Fruit fly (Drosophila melanogaster) whole organism, pupa: Measurements from ENCODE around the gene CG5078.
A peak's percentile ranks its signal among the peaks of the same experiment; 100 is the strongest.

ENCODE experiments used
- CG10348 ChIP-seq: fragments of 200-800 bp; sonication (Bioruptor generic); IDR thresholded peaks from 2 replicates; pipeline ENCODE4 v1.3.6; 2022; ENCODE audit warnings: missing biosample characterization, missing genetic modification characterization
- CG12605 ChIP-seq: fragments of 200-800 bp; sonication (Bioruptor generic); IDR thresholded peaks from 2 replicates; pipeline ENCODE4 v1.3.6; 2022; ENCODE audit warnings: missing biosample characterization, missing genetic modification characterization
- CG13204 ChIP-seq: fragments of 200-800 bp; sonication (Bioruptor generic); optimal IDR thresholded peaks from 2 replicates; lab custom pipeline; 2018; ENCODE audit warnings: missing biosample characterization, mild to moderate bottlenecking, missing genetic modification characterization, moderate library complexity
- CG14655 ChIP-seq: fragments of 200-800 bp; sonication (Bioruptor generic); optimal IDR thresholded peaks from 3 replicates; lab custom pipeline; 2017; ENCODE audit warnings: mild to moderate bottlenecking, missing biosample characterization, missing genetic modification reagents, missing genetic modification characterization
- CG15710 ChIP-seq: fragments of 200-800 bp; sonication (Bioruptor generic); optimal IDR thresholded peaks from 2 replicates; lab custom pipeline; 2018; ENCODE audit warnings: missing biosample characterization, mild to moderate bottlenecking, missing genetic modification characterization, moderate library complexity
- CG17806 ChIP-seq: fragments of 200-800 bp; sonication (Bioruptor generic); optimal IDR thresholded peaks from 2 replicates; lab custom pipeline; 2018; ENCODE audit warnings: missing biosample characterization, mild to moderate bottlenecking, missing genetic modification characterization, moderate library complexity
- CG32121 ChIP-seq: fragments of 200-800 bp; sonication (Bioruptor generic); IDR thresholded peaks from 2 replicates; pipeline ENCODE4 v1.3.6; 2022; ENCODE audit warnings: missing biosample characterization, missing genetic modification characterization
- CG34367 ChIP-seq: fragments of 200-800 bp; sonication (Bioruptor generic); optimal IDR thresholded peaks from 2 replicates; lab custom pipeline; 2018; ENCODE audit warnings: missing biosample characterization, mild to moderate bottlenecking, missing genetic modification characterization
- CG4496 ChIP-seq: fragments of 200-800 bp; sonication (Bioruptor generic); IDR thresholded peaks from 3 replicates; pipeline ENCODE4 v1.3.6; 2022; ENCODE audit warnings: missing biosample characterization, missing genetic modification characterization
- CG8159 ChIP-seq: fragments of 200-800 bp; sonication (Bioruptor generic); optimal IDR thresholded peaks from 3 replicates; lab custom pipeline; 2018; ENCODE audit warnings: missing biosample characterization, mild to moderate bottlenecking, missing genetic modification characterization, moderate library complexity
- CG8301 ChIP-seq: fragments of 200-800 bp; sonication (Bioruptor generic); optimal IDR thresholded peaks from 2 replicates; lab custom pipeline; 2018; ENCODE audit warnings: missing biosample characterization, mild to moderate bottlenecking, missing genetic modification characterization
- CG9948 ChIP-seq: fragments of 200-800 bp; sonication (Bioruptor generic); optimal IDR thresholded peaks from 2 replicates; lab custom pipeline; 2018; ENCODE audit warnings: missing biosample characterization, mild to moderate bottlenecking, missing genetic modification characterization, moderate library complexity
- D1 ChIP-seq: fragments of 200-800 bp; sonication (Bioruptor generic); optimal IDR thresholded peaks from 2 replicates; lab custom pipeline; 2018; ENCODE audit warnings: missing biosample characterization, mild to moderate bottlenecking, missing genetic modification characterization, moderate library complexity
- EcR ChIP-seq: fragments of 200-800 bp; sonication (Bioruptor generic); optimal IDR thresholded peaks from 3 replicates; lab custom pipeline; 2019; ENCODE audit warnings: missing biosample characterization, missing genetic modification characterization, mild to moderate bottlenecking, moderate library complexity, missing genetic modification reagents
- Ets98B ChIP-seq: fragments of 200-800 bp; sonication (Bioruptor generic); IDR thresholded peaks from 2 replicates; pipeline ENCODE4 v1.3.6; 2022; ENCODE audit warnings: missing biosample characterization, missing genetic modification characterization
- Pif1A ChIP-seq: fragments of 200-800 bp; sonication (Bioruptor generic); optimal IDR thresholded peaks from 3 replicates; lab custom pipeline; 2016; ENCODE audit warnings: missing biosample characterization, missing genetic modification characterization
- Pif1B ChIP-seq: fragments of 200-800 bp; sonication (Bioruptor generic); optimal IDR thresholded peaks from 3 replicates; lab custom pipeline; 2016; ENCODE audit warnings: missing biosample characterization, missing genetic modification characterization
- Snoo ChIP-seq: fragments of 200-800 bp; sonication (Bioruptor generic); optimal IDR thresholded peaks from 3 replicates; lab custom pipeline; 2017; ENCODE audit warnings: missing biosample characterization, mild to moderate bottlenecking, missing genetic modification characterization, inconsistent platforms
- fd96Ca ChIP-seq: fragments of 200-800 bp; sonication (Bioruptor generic); IDR thresholded peaks from 3 replicates; pipeline ENCODE4 v1.3.6; 2022; ENCODE audit warnings: missing biosample characterization, missing genetic modification characterization
- gl ChIP-seq: fragments of 200-800 bp; sonication (Bioruptor generic); optimal IDR thresholded peaks from 2 replicates; lab custom pipeline; 2018; ENCODE audit warnings: missing biosample characterization, mild to moderate bottlenecking, missing genetic modification characterization
- rn ChIP-seq: fragments of 200-800 bp; sonication (Bioruptor generic); IDR thresholded peaks from 2 replicates; pipeline ENCODE4 v1.3.6; 2022; ENCODE audit warnings: missing biosample characterization, missing genetic modification characterization

Gene CG5078

dm6 chr3L:20474197-20474788, 31.5 kb upstream of the CG5078 start, which contains the start of gene isoQC:
Gene isoQC (plus strand): TSS chr3L:20474466.
- no peak for TF ChIP-seq CG14655
- TF ChIP-seq Pif1A (GFP tag; lab: Kevin White, UChicago) = no peak
- no peak for TF ChIP-seq CG10348 (GFP tag; lab: Robert Waterston, UW)
- TF ChIP-seq Snoo (tag; lab: Kevin White, UChicago) = no peak
- no peak for TF ChIP-seq rn
- no peak for TF ChIP-seq CG15710 (tag; lab: Kevin White, UChicago)
- TF ChIP-seq gl (tag; lab: Kevin White, UChicago) = no peak
- no peak for TF ChIP-seq Ets98B
- TF ChIP-seq CG4496 (GFP tag; lab: Robert Waterston, UW) = no peak
- TF ChIP-seq CG34367 (tag; lab: Kevin White, UChicago) = no peak
- no peak for TF ChIP-seq CG13204 (GFP tag; lab: Kevin White, UChicago)
- TF ChIP-seq CG8159 = no peak
- no peak for TF ChIP-seq D1
- no peak for TF ChIP-seq CG9948 (tag; lab: Kevin White, UChicago)
- no peak for TF ChIP-seq CG8301 (tag; lab: Kevin White, UChicago)
- no peak for TF ChIP-seq fd96Ca (GFP tag; lab: Robert Waterston, UW)
- no peak for TF ChIP-seq CG17806 (tag; lab: Kevin White, UChicago)

dm6 chr3L:20474789-20475208, 31.0 kb upstream of the CG5078 start:
- TF ChIP-seq rn (no peak), D1 (peak; percentile 75), CG13204 (GFP tag; lab: Kevin White, UChicago) (no peak), Ets98B (no peak), CG14655 (peak; percentile 83), CG4496 (GFP tag; lab: Robert Waterston, UW) (no peak), CG12605 (GFP tag; lab: Robert Waterston, UW) (no peak), CG10348 (GFP tag; lab: Robert Waterston, UW) (no peak), fd96Ca (GFP tag; lab: Robert Waterston, UW) (no peak), Pif1A (GFP tag; lab: Kevin White, UChicago) (peak; percentile 90), CG9948 (tag; lab: Kevin White, UChicago) (peak; percentile 64), CG15710 (tag; lab: Kevin White, UChicago) (peak; percentile 73), Snoo (tag; lab: Kevin White, UChicago) (peak; percentile 83), CG32121 (no peak), CG17806 (tag; lab: Kevin White, UChicago) (peak; percentile 84), CG34367 (tag; lab: Kevin White, UChicago) (peak; percentile 59), CG8159 (peak; percentile 80), EcR (no peak), CG8301 (tag; lab: Kevin White, UChicago) (peak; percentile 81), gl (tag; lab: Kevin White, UChicago) (peak; percentile 47), Pif1B (GFP tag; lab: Kevin White, UChicago) (peak; percentile 83)

- TF ChIP-seq D1 (no peak), EcR (no peak), CG8159 (no peak), gl (tag; lab: Kevin White, UChicago) (no peak), CG32121 (no peak), fd96Ca (GFP tag; lab: Robert Waterston, UW) (no peak)
Observed at dm6 chr3L:20487649-20488048, 18.2 kb upstream of the CG5078 start.

- TF ChIP-seq CG34367 (tag; lab: Kevin White, UChicago) (no peak), CG32121 (no peak), CG15710 (tag; lab: Kevin White, UChicago) (no peak), Ets98B (no peak), CG8159 (no peak), CG12605 (GFP tag; lab: Robert Waterston, UW) (no peak), gl (tag; lab: Kevin White, UChicago) (no peak), CG9948 (tag; lab: Kevin White, UChicago) (no peak), CG4496 (GFP tag; lab: Robert Waterston, UW) (no peak), rn (no peak), EcR (no peak), Snoo (tag; lab: Kevin White, UChicago) (no peak), D1 (no peak), CG8301 (tag; lab: Kevin White, UChicago) (no peak)
Observed at dm6 chr3L:20491525-20492132, 14.2 kb upstream of the CG5078 start, which contains the start of gene ND-39. Gene ND-39 (plus strand): TSS chr3L:20492082.

- TF ChIP-seq CG15710 (tag; lab: Kevin White, UChicago) (peak; percentile 89), CG17806 (tag; lab: Kevin White, UChicago) (peak; percentile 85), Snoo (tag; lab: Kevin White, UChicago) (peak; percentile 89), CG8301 (tag; lab: Kevin White, UChicago) (peak; percentile 82), fd96Ca (GFP tag; lab: Robert Waterston, UW) (no peak), CG14655 (peak; percentile 85), EcR (peak; percentile 36), Pif1B (GFP tag; lab: Kevin White, UChicago) (peak; percentile 84), CG32121 (peak; percentile 92), CG9948 (tag; lab: Kevin White, UChicago) (peak; percentile 81), Ets98B (peak; percentile 87), CG12605 (GFP tag; lab: Robert Waterston, UW) (peak; percentile 88), CG10348 (GFP tag; lab: Robert Waterston, UW) (0 out of 2 replicates have a peak, but pooled peaks have one; percentile 7), CG34367 (tag; lab: Kevin White, UChicago) (peak; percentile 83), CG4496 (GFP tag; lab: Robert Waterston, UW) (peak; percentile 86), CG8159 (peak; percentile 90), D1 (peak; percentile 67), rn (0 out of 2 replicates have a peak, but pooled peaks have one; percentile 35), CG13204 (GFP tag; lab: Kevin White, UChicago) (no peak), gl (tag; lab: Kevin White, UChicago) (peak; percentile 18), Pif1A (GFP tag; lab: Kevin White, UChicago) (peak; percentile 83)
Observed at dm6 chr3L:20493417-20494261, 12.2 kb upstream of the CG5078 start.
